Fruit fly (Drosophila melanogaster) whole organism, pupa: ENCODE results near the gene Dscam2.

Experiments
- CG10348 ChIP-seq: fragments of 200-800 bp; sonication (Bioruptor generic); IDR thresholded peaks from 2 replicates; pipeline ENCODE4 v1.3.6; 2022; ENCODE audit warnings: missing biosample characterization, missing genetic modification characterization
- D1 ChIP-seq: fragments of 200-800 bp; sonication (Bioruptor generic); optimal IDR thresholded peaks from 2 replicates; lab custom pipeline; 2018; ENCODE audit warnings: missing biosample characterization, mild to moderate bottlenecking, missing genetic modification characterization, moderate library complexity

DNA sequence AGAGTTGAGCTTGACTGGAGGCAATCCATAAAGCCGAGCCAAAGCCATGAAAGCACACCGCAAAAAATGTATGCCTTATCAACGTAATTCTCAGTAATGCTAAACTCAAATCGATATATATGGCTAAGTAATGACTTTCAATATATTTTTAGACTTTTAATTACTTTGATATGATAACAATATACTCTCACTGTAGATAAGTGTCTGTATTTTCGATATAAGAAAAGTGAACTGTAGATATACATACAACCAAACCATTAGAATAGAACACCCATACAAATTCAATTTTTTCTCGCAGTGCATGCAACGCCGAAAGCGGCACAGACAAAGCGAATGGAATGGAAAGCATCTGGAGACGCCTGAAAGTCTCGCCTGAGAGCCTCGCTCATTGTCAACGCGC is 36.1 kb downstream of the Dscam2 start:
- TF ChIP-seq CG10348 (GFP tag; lab: Robert Waterston, UW) = no peak
- TF ChIP-seq D1 (tag; lab: Kevin White, UChicago) = peak; percentile 39
